Worm (Caenorhabditis elegans): Measurements from ENCODE around the gene coa-1.

ce11 chrIV:175698-176097, 29.4 kb upstream of the coa-1 start:
- TF ChIP-seq dao-5 (tag; optimal IDR thresholded peaks at IDR 0.05) (no peak), W03F9.2 (tag; optimal IDR thresholded peaks at IDR 0.05) (no peak)
